Fruit fly (Drosophila melanogaster) ovary, adult (tissue): Measurements from ENCODE around the gene Ugt36F1.

Experiments used
- CG17801 ChIP-seq: fragments of 200-800 bp; optimal IDR thresholded peaks from 2 replicates; lab custom pipeline; 2019; ENCODE audit warnings: missing biosample characterization, mild to moderate bottlenecking, missing genetic modification characterization, moderate library complexity; ENCODE audit not compliant: partially characterized antibody

The Ugt36F1 gene

dm6 chr2L:18819044-18819443, at the start of gene Ugt36F1:
TSS of gene Ugt36F1 (plus strand) at chr2L:18819344.
- TF ChIP-seq CG17801, result no peak

- no peak for TF ChIP-seq CG17801
Measured at dm6 chr2L:18775274-18775673, 43.9 kb upstream of the Ugt36F1 start.

- TF ChIP-seq CG17801, result no peak
Measured at dm6 chr2L:18776559-18776958, 42.6 kb upstream of the Ugt36F1 start.

DNA sequence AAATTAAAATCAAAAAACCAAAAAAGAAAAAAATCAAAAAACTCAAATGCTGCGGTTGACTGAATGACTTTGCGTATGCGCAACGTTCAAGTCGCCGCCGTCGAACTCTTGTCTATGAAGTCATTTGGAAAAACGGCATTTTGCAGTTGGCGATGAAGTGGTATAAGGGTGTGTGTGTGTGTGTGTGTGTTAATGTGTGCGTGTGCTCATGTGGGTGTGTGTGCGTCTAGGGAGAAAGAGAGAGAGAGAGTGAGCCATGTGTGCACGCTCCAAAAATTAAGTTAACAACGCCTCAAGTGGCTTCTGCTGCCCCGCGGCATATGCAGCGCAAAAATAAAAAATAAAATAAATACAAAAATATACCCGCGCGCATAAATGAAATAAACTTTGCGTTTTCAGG, 41.7 kb upstream of the Ugt36F1 start:
- no peak for TF ChIP-seq CG17801

dm6 chr2L:18780911-18781545, 38.1 kb upstream of the Ugt36F1 start:
- no peak for TF ChIP-seq CG17801

DNA sequence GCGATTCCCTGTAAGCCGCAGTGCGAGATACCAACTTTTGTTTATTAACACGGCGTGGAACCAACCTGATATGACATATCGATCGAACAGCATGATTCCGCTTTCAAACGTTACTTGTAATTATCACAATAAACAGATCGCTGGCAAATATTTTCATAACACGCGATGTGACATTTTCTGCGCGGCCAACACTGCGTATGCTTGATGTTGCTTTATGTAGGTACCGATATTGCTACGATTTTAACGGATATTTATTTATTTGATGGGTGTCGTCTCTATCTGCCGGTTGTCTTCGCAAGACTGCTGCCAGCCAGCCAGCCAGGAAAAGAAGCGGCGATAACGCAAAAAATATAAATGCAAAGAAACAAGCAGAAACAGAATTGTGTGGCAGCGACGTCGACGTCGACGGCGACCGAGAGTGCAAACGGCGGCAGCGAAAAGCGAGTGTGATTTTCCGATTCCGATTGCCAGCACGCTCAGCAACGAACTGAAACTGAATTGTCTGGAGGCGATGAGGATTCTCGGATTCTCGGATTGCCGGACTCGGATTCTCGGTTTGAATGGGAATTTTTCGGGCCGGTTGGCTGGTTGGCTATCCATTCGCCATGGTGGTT, 36.8 kb upstream of the Ugt36F1 start:
- no peak for TF ChIP-seq CG17801

DNA sequence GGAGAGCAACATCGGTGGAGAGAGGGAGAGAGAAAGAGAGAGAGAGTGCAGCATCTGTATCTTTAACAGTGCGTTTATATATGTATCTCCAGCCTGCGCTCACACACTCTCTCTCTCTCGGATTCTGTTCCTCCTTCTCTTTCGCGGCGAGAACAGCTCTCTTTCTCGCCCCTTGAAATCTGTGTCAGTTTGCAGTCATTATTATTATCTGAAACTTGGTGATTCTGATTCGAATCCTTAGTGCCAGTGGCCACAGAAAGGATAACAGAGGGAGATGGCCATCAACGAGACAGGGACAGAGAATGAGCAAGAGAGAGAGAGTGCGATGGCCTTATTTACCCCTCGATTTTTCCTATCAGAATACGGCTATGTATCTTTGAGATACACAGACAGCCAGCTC, 36.2 kb upstream of the Ugt36F1 start:
- TF ChIP-seq CG17801, result no peak

- TF ChIP-seq CG17801, result no peak
Measured at dm6 chr2L:18783357-18784040, 35.6 kb upstream of the Ugt36F1 start.

- TF ChIP-seq CG17801, result no peak
Measured at dm6 chr2L:18785026-18785600, 34.0 kb upstream of the Ugt36F1 start.

dm6 chr2L:18787415-18787989, 31.6 kb upstream of the Ugt36F1 start:
- TF ChIP-seq CG17801, result no peak

- TF ChIP-seq CG17801, result no peak
Measured at dm6 chr2L:18788953-18789352, 30.2 kb upstream of the Ugt36F1 start.

DNA sequence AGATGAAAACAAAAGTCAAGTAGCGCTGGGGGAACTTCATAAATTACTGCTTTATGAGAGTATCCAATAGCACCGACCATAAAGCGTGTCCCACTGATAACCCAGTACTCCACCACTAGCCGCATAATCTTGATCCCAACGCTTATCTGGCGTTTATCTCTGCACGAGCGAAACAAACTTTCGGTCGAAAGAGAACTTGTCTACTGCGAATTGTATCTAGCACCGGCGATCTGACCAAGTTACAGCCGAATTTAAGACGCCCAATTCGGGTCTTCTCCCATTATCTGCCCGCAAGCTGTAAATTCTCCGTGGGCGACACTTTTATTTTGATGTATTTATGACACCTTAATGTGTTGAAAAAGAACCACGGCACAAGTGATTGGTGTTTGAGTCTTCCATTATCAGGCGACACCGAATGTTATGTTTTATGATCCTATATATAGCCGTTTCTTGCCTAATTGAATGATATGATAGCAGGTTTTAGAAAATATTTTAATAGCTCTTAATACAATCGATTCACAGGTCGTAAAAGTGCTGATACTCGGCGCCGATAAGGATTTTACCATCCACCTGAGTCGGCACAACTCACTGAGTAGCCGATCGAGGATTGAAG, 29.3 kb upstream of the Ugt36F1 start:
- no peak for TF ChIP-seq CG17801

- no peak for TF ChIP-seq CG17801
Measured at dm6 chr2L:18792806-18793205, 26.3 kb upstream of the Ugt36F1 start, which contains the start of gene ham. TSS of gene ham (minus strand) at chr2L:18792906.

dm6 chr2L:18793243-18793642, 25.9 kb upstream of the Ugt36F1 start:
- TF ChIP-seq CG17801, result no peak

- TF ChIP-seq CG17801, result no peak
Measured at dm6 chr2L:18795917-18796402, 23.2 kb upstream of the Ugt36F1 start.

dm6 chr2L:18796446-18796845, 22.7 kb upstream of the Ugt36F1 start:
- TF ChIP-seq CG17801, result no peak

- TF ChIP-seq CG17801, result no peak
Measured at dm6 chr2L:18801704-18802103, 17.4 kb upstream of the Ugt36F1 start.
